Worm (Caenorhabditis elegans): Measurements from ENCODE around the gene ndab-1.
A peak's percentile ranks its signal among the peaks of the same experiment; 100 is the strongest.

Gene ndab-1

DNA sequence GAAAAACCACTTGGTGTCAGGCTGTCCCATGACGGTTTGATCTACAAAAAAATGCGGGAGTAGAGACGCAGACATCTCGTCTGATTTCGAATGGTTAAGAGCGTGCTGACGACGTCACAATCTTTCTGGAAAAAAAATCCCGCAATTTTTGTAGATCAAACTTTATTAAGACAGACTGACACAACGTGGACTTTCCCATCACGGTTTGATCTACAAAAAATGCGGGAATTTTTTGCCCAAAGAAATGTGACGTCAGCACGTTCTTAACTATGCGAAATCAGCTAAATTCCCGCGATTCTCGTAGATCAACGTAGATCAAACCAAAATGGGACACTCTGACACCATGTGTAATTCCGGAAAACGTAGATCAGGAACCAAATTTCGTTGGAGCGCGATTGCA is 23.0 kb upstream of the ndab-1 start:
- TF ChIP-seq bed-3 (GFP tag; optimal IDR thresholded peaks at IDR 0.05) (no peak), zip-8 (tag; optimal IDR thresholded peaks at IDR 0.05) (no peak), lin-13 (tag; optimal IDR thresholded peaks at IDR 0.05) (no peak), hlh-1 (tag; optimal IDR thresholded peaks at IDR 0.05) (no peak), nhr-76 (tag; optimal IDR thresholded peaks at IDR 0.05) (no peak), unc-39 (tag; optimal IDR thresholded peaks at IDR 0.05) (no peak), ceh-83 (GFP tag; optimal IDR thresholded peaks at IDR 0.05) (no peak), sem-2 (GFP tag; optimal IDR thresholded peaks at IDR 0.05) (no peak), elt-3 (tag; optimal IDR thresholded peaks at IDR 0.05) (no peak), lin-32 (GFP tag; optimal IDR thresholded peaks at IDR 0.05) (no peak), nhr-237 (tag; optimal IDR thresholded peaks at IDR 0.05) (no peak), mls-2 (tag; optimal IDR thresholded peaks at IDR 0.05) (no peak), tbx-8 (GFP tag; optimal IDR thresholded peaks at IDR 0.05) (no peak), M03D4.4 (tag; optimal IDR thresholded peaks at IDR 0.05) (no peak), nhr-28 (tag; optimal IDR thresholded peaks at IDR 0.05) (no peak)

ce11 chrIII:11937911-11938310 is 22.4 kb upstream of the ndab-1 start:
- TF ChIP-seq ces-1 (GFP tag; optimal IDR thresholded peaks at IDR 0.05) (peak; percentile 60), mls-2 (tag; optimal IDR thresholded peaks at IDR 0.05) (no peak), lin-13 (tag; optimal IDR thresholded peaks at IDR 0.05) (no peak), tbx-8 (GFP tag; optimal IDR thresholded peaks at IDR 0.05) (no peak), hlh-1 (tag; optimal IDR thresholded peaks at IDR 0.05) (peak; percentile 60), mab-5 (tag; optimal IDR thresholded peaks at IDR 0.05) (peak; percentile 12), sem-2 (GFP tag; optimal IDR thresholded peaks at IDR 0.05) (no peak), unc-120 (tag; optimal IDR thresholded peaks at IDR 0.05; ENCODE audit: poor library complexity, severe bottlenecking) (peak; percentile 70), mep-1 (tag; optimal IDR thresholded peaks at IDR 0.05) (no peak), blmp-1 (tag; optimal IDR thresholded peaks at IDR 0.05) (no peak), nhr-237 (tag; optimal IDR thresholded peaks at IDR 0.05) (no peak), lin-32 (GFP tag; optimal IDR thresholded peaks at IDR 0.05) (no peak), cnd-1 (tag; optimal IDR thresholded peaks at IDR 0.05) (no peak), unc-62 (GFP tag; optimal IDR thresholded peaks at IDR 0.05) (no peak), flh-1 (GFP tag; optimal IDR thresholded peaks at IDR 0.05) (no peak), elt-3 (tag; optimal IDR thresholded peaks at IDR 0.05) (no peak), nhr-76 (tag; optimal IDR thresholded peaks at IDR 0.05) (no peak), nhr-2 (tag; optimal IDR thresholded peaks at IDR 0.05) (no peak)

ce11 chrIII:11936668-11937276 is 21.3 kb upstream of the ndab-1 start:
- TF ChIP-seq ces-1 (GFP tag; optimal IDR thresholded peaks at IDR 0.05) (no peak), sem-2 (GFP tag; optimal IDR thresholded peaks at IDR 0.05) (no peak), elt-1 (tag; optimal IDR thresholded peaks at IDR 0.05; ENCODE audit: borderline replicate concordance, insufficient read depth) (no peak), M03D4.4 (tag; optimal IDR thresholded peaks at IDR 0.05) (peak; percentile 41), unc-120 (tag; optimal IDR thresholded peaks at IDR 0.05; ENCODE audit: poor library complexity, severe bottlenecking) (peak; percentile 62), tbx-8 (GFP tag; optimal IDR thresholded peaks at IDR 0.05) (no peak), cnd-1 (tag; optimal IDR thresholded peaks at IDR 0.05) (no peak), blmp-1 (tag; optimal IDR thresholded peaks at IDR 0.05) (no peak), drap-1 (GFP tag; optimal IDR thresholded peaks at IDR 0.05) (peak; percentile 50)

ce11 chrIII:11935948-11936280 is 20.4 kb upstream of the ndab-1 start:
- TF ChIP-seq mep-1 (tag; optimal IDR thresholded peaks at IDR 0.05), result no peak
- TF ChIP-seq ztf-11 (tag; optimal IDR thresholded peaks at IDR 0.05), result no peak
- no peak for TF ChIP-seq snpc-4 (tag; optimal IDR thresholded peaks at IDR 0.05)
- no peak for TF ChIP-seq hlh-1 (tag; optimal IDR thresholded peaks at IDR 0.05)
- no peak for TF ChIP-seq tbx-8 (GFP tag; optimal IDR thresholded peaks at IDR 0.05)
- peak; percentile 6 for TF ChIP-seq lin-32 (GFP tag; optimal IDR thresholded peaks at IDR 0.05)
- TF ChIP-seq ceh-83 (GFP tag; optimal IDR thresholded peaks at IDR 0.05), result peak; percentile 84
- no peak for TF ChIP-seq zip-8 (tag; optimal IDR thresholded peaks at IDR 0.05)
- no peak for TF ChIP-seq mab-5 (tag; optimal IDR thresholded peaks at IDR 0.05)
- TF ChIP-seq nhr-76 (tag; optimal IDR thresholded peaks at IDR 0.05), result no peak
- TF ChIP-seq nhr-12 (tag; optimal IDR thresholded peaks at IDR 0.05), result no peak
- TF ChIP-seq ces-1 (GFP tag; optimal IDR thresholded peaks at IDR 0.05), result peak; percentile 24
- no peak for TF ChIP-seq ham-2 (GFP tag; optimal IDR thresholded peaks at IDR 0.05)
- no peak for TF ChIP-seq cnd-1 (tag; optimal IDR thresholded peaks at IDR 0.05)
- TF ChIP-seq nhr-237 (tag; optimal IDR thresholded peaks at IDR 0.05), result no peak
- TF ChIP-seq bed-3 (GFP tag; optimal IDR thresholded peaks at IDR 0.05), result no peak
- no peak for TF ChIP-seq lsy-2 (tag; optimal IDR thresholded peaks at IDR 0.05)
- TF ChIP-seq mls-2 (tag; optimal IDR thresholded peaks at IDR 0.05), result no peak
- peak; percentile 22 for TF ChIP-seq drap-1 (GFP tag; optimal IDR thresholded peaks at IDR 0.05)
- TF ChIP-seq M03D4.4 (tag; optimal IDR thresholded peaks at IDR 0.05), result peak; percentile 54
- TF ChIP-seq unc-120 (tag; optimal IDR thresholded peaks at IDR 0.05; ENCODE audit: poor library complexity, severe bottlenecking), result peak; percentile 74
- no peak for TF ChIP-seq ceh-43 (GFP tag; optimal IDR thresholded peaks at IDR 0.05)
- no peak for TF ChIP-seq nhr-28 (tag; optimal IDR thresholded peaks at IDR 0.05)

Data from whole organism, mixed stage, embryonic.